Fruit fly (Drosophila melanogaster): Measurements from ENCODE around the gene Ibf1.

Ibf1 gene

dm6 chr3R:9229996-9230601 is 28.7 kb upstream of the Ibf1 start (continued):
- TF ChIP-seq CG8924 (tag; optimal IDR thresholded peaks at IDR 0.05) (peak; percentile 20), pfk (GFP tag; optimal IDR thresholded peaks at IDR 0.05) (no peak), CG18011 (GFP tag; optimal IDR thresholded peaks at IDR 0.05) (no peak), CG30403 (GFP tag; optimal IDR thresholded peaks at IDR 0.05) (peak; percentile 27), CG11504 (tag; optimal IDR thresholded peaks at IDR 0.05) (peak; percentile 43), CG2889 (GFP tag; IDR thresholded peaks at IDR 0.05) (no peak), CG9609 (GFP tag; optimal IDR thresholded peaks at IDR 0.05) (no peak), tup (GFP tag; optimal IDR thresholded peaks at IDR 0.05) (no peak), sc (optimal IDR thresholded peaks at IDR 0.05) (no peak), sc (GFP tag; optimal IDR thresholded peaks at IDR 0.05) (no peak), zfh1 (GFP tag; IDR thresholded peaks at IDR 0.05) (no peak), Dbx (GFP tag; IDR thresholded peaks at IDR 0.05) (no peak), Xrp1 (GFP tag; IDR thresholded peaks at IDR 0.05) (peak; percentile 54), CG1024 (GFP tag; IDR thresholded peaks at IDR 0.05) (no peak), Lhr (GFP tag; optimal IDR thresholded peaks at IDR 0.05) (no peak), CG43689 (GFP tag; IDR thresholded peaks at IDR 0.05) (no peak), ac (GFP tag; optimal IDR thresholded peaks at IDR 0.05) (no peak), CG34376 (GFP tag; optimal IDR thresholded peaks at IDR 0.05) (no peak), Ptx1 (GFP tag; IDR thresholded peaks at IDR 0.05) (no peak), slbo (GFP tag; IDR thresholded peaks at IDR 0.05) (peak; percentile 10; the same call in 1 of the 2 replicates), CG2129 (GFP tag; IDR thresholded peaks at IDR 0.05; ENCODE audit: partially characterized antibody) (no peak), CG6813 (GFP tag; optimal IDR thresholded peaks at IDR 0.05) (peak; percentile 20), Bgb (GFP tag; IDR thresholded peaks at IDR 0.05; ENCODE audit: partially characterized antibody) (no peak), CG4730 (GFP tag; IDR thresholded peaks at IDR 0.05) (no peak), Med (GFP tag) (peak; percentile 56), CG31441 (GFP tag; IDR thresholded peaks at IDR 0.05) (no peak), tin (GFP tag; optimal IDR thresholded peaks at IDR 0.05) (peak; percentile 5), CG10321 (GFP tag; IDR thresholded peaks at IDR 0.05) (no peak), unpg (GFP tag; optimal IDR thresholded peaks at IDR 0.05) (peak; percentile 37), ase (GFP tag; IDR thresholded peaks at IDR 0.05) (no peak), CG12391 (tag; optimal IDR thresholded peaks at IDR 0.05) (peak; percentile 26), CG11695 (GFP tag; IDR thresholded peaks at IDR 0.05) (no peak)

dm6 chr3R:9232346-9232745 is 26.4 kb upstream of the Ibf1 start:
- TF ChIP-seq CG17612 (GFP tag; IDR thresholded peaks at IDR 0.05) (0 out of 2 replicates have a peak, but pooled peaks have one; percentile 23), Med (GFP tag) (peak; percentile 57), pros (GFP tag; optimal IDR thresholded peaks at IDR 0.05) (no peak), sima (GFP tag; optimal IDR thresholded peaks at IDR 0.05) (no peak), Dfd (GFP tag; optimal IDR thresholded peaks at IDR 0.05) (peak in 1 of 2 experiments; percentile 68), CG8478 (optimal IDR thresholded peaks at IDR 0.05) (peak; percentile 48), CG11456 (GFP tag; IDR thresholded peaks at IDR 0.05) (0 out of 3 replicates have a peak, but pooled peaks have one; percentile 45)

dm6 chr3R:9233763-9234162 is 25.0 kb upstream of the Ibf1 start:
- TF ChIP-seq stwl (tag; optimal IDR thresholded peaks at IDR 0.05): peak; percentile 37
- TF ChIP-seq CG15479 (GFP tag; optimal IDR thresholded peaks at IDR 0.05): no peak
- no peak for TF ChIP-seq NC2α (GFP tag; optimal IDR thresholded peaks at IDR 0.05)
- TF ChIP-seq Hmx (GFP tag; optimal IDR thresholded peaks at IDR 0.05): no peak
- no peak for TF ChIP-seq Usf (GFP tag; optimal IDR thresholded peaks at IDR 0.05)
- TF ChIP-seq lilli (GFP tag; optimal IDR thresholded peaks at IDR 0.05): no peak
- no peak for TF ChIP-seq Oli (tag; optimal IDR thresholded peaks at IDR 0.05)
- no peak for TF ChIP-seq pb (GFP tag; optimal IDR thresholded peaks at IDR 0.05)
- no peak for TF ChIP-seq pho (GFP tag; optimal IDR thresholded peaks at IDR 0.05)
- no peak for TF ChIP-seq CG4282 (GFP tag; optimal IDR thresholded peaks at IDR 0.05)
- no peak for TF ChIP-seq CG16779 (GFP tag; IDR thresholded peaks at IDR 0.05)
- TF ChIP-seq CG32532 (GFP tag; IDR thresholded peaks at IDR 0.05): 0 out of 2 replicates have a peak, but pooled peaks have one; percentile 37
- no peak for TF ChIP-seq lov (optimal IDR thresholded peaks at IDR 0.05)
- no peak for TF ChIP-seq lov (GFP tag; IDR thresholded peaks at IDR 0.05)
